Fruit fly (Drosophila melanogaster): ENCODE measurements around the gene CG13843.

The CG13843 gene

dm6 chr3R:22589311-22589710 is 20.0 kb upstream of the CG13843 start (continued):
- TF ChIP-seq CG4318 (GFP tag; optimal IDR thresholded peaks at IDR 0.05) (no peak), CG10669 (GFP tag; optimal IDR thresholded peaks at IDR 0.05) (peak; percentile 42), lz (GFP tag; optimal IDR thresholded peaks at IDR 0.05) (no peak), dac (GFP tag; optimal IDR thresholded peaks at IDR 0.05) (no peak), CG8319 (GFP tag; optimal IDR thresholded peaks at IDR 0.05) (no peak), topi (GFP tag; optimal IDR thresholded peaks at IDR 0.05) (no peak), Sox15 (GFP tag; optimal IDR thresholded peaks at IDR 0.05) (no peak), Eip75B (GFP tag; optimal IDR thresholded peaks at IDR 0.05) (no peak), Lpt (GFP tag; optimal IDR thresholded peaks at IDR 0.05) (no peak), Hr38 (GFP tag; optimal IDR thresholded peaks at IDR 0.05) (no peak), vri (GFP tag; optimal IDR thresholded peaks at IDR 0.05) (peak; percentile 14), CG6808 (GFP tag; optimal IDR thresholded peaks at IDR 0.05) (peak; percentile 67), Hr4 (GFP tag; optimal IDR thresholded peaks at IDR 0.05) (no peak), net (GFP tag; optimal IDR thresholded peaks at IDR 0.05) (peak; percentile 37), CG3032 (tag; optimal IDR thresholded peaks at IDR 0.05) (peak; percentile 33), Met (GFP tag; optimal IDR thresholded peaks at IDR 0.05) (no peak), CG6163 (GFP tag; IDR thresholded peaks at IDR 0.05) (peak; percentile 76), CG11902 (GFP tag; optimal IDR thresholded peaks at IDR 0.05) (no peak), Sox102F (GFP tag; optimal IDR thresholded peaks at IDR 0.05) (no peak), CG6854 (GFP tag; optimal IDR thresholded peaks at IDR 0.05) (no peak), CG11294 (GFP tag; IDR thresholded peaks at IDR 0.05) (no peak), Gug (GFP tag; IDR thresholded peaks at IDR 0.05) (no peak), spab (GFP tag; optimal IDR thresholded peaks at IDR 0.05) (peak; percentile 35), eg (GFP tag; IDR thresholded peaks at IDR 0.05) (0 out of 3 replicates have a peak, but pooled peaks have one; percentile 12), CG8119 (GFP tag; IDR thresholded peaks at IDR 0.05) (peak; percentile 28; the same call in 1 of the 3 replicates), CG9139 (GFP tag; optimal IDR thresholded peaks at IDR 0.05) (peak; percentile 53), CG6276 (GFP tag; optimal IDR thresholded peaks at IDR 0.05) (peak; percentile 47), fkh (GFP tag; optimal IDR thresholded peaks at IDR 0.05) (peak; percentile 84), pdm3 (GFP tag; optimal IDR thresholded peaks at IDR 0.05) (no peak), salr (GFP tag; optimal IDR thresholded peaks at IDR 0.05) (peak in 1 of 2 experiments; percentile 10), CG15336 (GFP tag; IDR thresholded peaks at IDR 0.05) (peak; percentile 44; the same call in 1 of the 2 replicates), acj6 (GFP tag; optimal IDR thresholded peaks at IDR 0.05) (no peak)

- TF ChIP-seq ss (GFP tag; optimal IDR thresholded peaks at IDR 0.05) (peak in 1 of 2 experiments; percentile 15), CG31627 (GFP tag; optimal IDR thresholded peaks at IDR 0.05) (peak; percentile 44), topi (GFP tag; optimal IDR thresholded peaks at IDR 0.05) (peak; percentile 16), fd59A (GFP tag; optimal IDR thresholded peaks at IDR 0.05) (peak; percentile 40), Eip78C (GFP tag) (peak; percentile 79), dsx (GFP tag; optimal IDR thresholded peaks at IDR 0.05; ENCODE audit: poor library complexity, severe bottlenecking) (no peak), CG9139 (GFP tag; optimal IDR thresholded peaks at IDR 0.05) (no peak), Lpt (GFP tag; optimal IDR thresholded peaks at IDR 0.05) (peak; percentile 65), fkh (GFP tag; optimal IDR thresholded peaks at IDR 0.05) (peak; percentile 76), Ets21C (GFP tag; optimal IDR thresholded peaks at IDR 0.05) (peak; percentile 10), acj6 (GFP tag; optimal IDR thresholded peaks at IDR 0.05) (peak; percentile 65), fd85E (GFP tag; optimal IDR thresholded peaks at IDR 0.05) (no peak), CG7368 (GFP tag; optimal IDR thresholded peaks at IDR 0.05) (peak; percentile 7), OdsH (GFP tag; optimal IDR thresholded peaks at IDR 0.05) (peak; percentile 66), CG6854 (GFP tag; optimal IDR thresholded peaks at IDR 0.05) (no peak), CG3919 (GFP tag; optimal IDR thresholded peaks at IDR 0.05) (peak; percentile 55), spab (GFP tag; optimal IDR thresholded peaks at IDR 0.05) (peak; percentile 11), CG6276 (GFP tag; optimal IDR thresholded peaks at IDR 0.05) (peak; percentile 77), CG8119 (GFP tag; IDR thresholded peaks at IDR 0.05) (peak; percentile 71; the same call in 2 of the 3 replicates), CG10631 (GFP tag; optimal IDR thresholded peaks at IDR 0.05) (peak; percentile 67), Smox (GFP tag; optimal IDR thresholded peaks at IDR 0.05) (peak; percentile 23), CG1621 (tag; optimal IDR thresholded peaks at IDR 0.05) (no peak), Ets96B (tag; optimal IDR thresholded peaks at IDR 0.05) (peak; percentile 37), net (GFP tag; optimal IDR thresholded peaks at IDR 0.05) (peak; percentile 76), salr (GFP tag; optimal IDR thresholded peaks at IDR 0.05) (peak in 1 of 2 experiments; percentile 65), Hr38 (GFP tag; optimal IDR thresholded peaks at IDR 0.05) (no peak), Eip75B (GFP tag; optimal IDR thresholded peaks at IDR 0.05) (peak; percentile 62), svp (GFP tag) (peak; percentile 62), Gug (GFP tag; IDR thresholded peaks at IDR 0.05) (peak; percentile 57), Hr39 (GFP tag; optimal IDR thresholded peaks at IDR 0.05) (peak; percentile 48), CG8319 (GFP tag; optimal IDR thresholded peaks at IDR 0.05) (no peak), CG6808 (GFP tag; optimal IDR thresholded peaks at IDR 0.05) (peak; percentile 22), CG4318 (GFP tag; optimal IDR thresholded peaks at IDR 0.05) (peak; percentile 80)
Observed at dm6 chr3R:22590668-22591275, 18.5 kb upstream of the CG13843 start.

All from whole organism, prepupa.